Worm (Caenorhabditis elegans): ENCODE data around the gene F16H6.7.
"Not testable (repeated sequence)": the region's sequence is repeated elsewhere in the genome, so short reads cannot be mapped to it uniquely, and the experiment has no call there.

The F16H6.7 gene

ce11 chrV:18236714-18237288 lies 27.8 kb upstream of the F16H6.7 start, which contains the start of gene R10E8.3:
Gene R10E8.3 (minus strand): TSS chrV:18236764.
- TF ChIP-seq flt-1 (GFP tag; IDR thresholded peaks at IDR 0.05) (no peak), hmbx-1 (tag; optimal IDR thresholded peaks at IDR 0.05) (no peak), hnd-1 (tag; optimal IDR thresholded peaks at IDR 0.05) (no peak), aly-1 (tag; optimal IDR thresholded peaks at IDR 0.05) (no peak), hmg-4 (GFP tag; optimal IDR thresholded peaks at IDR 0.05) (no peak), pes-1 (GFP tag; IDR thresholded peaks at IDR 0.05) (no peak), tra-4 (tag; optimal IDR thresholded peaks at IDR 0.05) (no peak), ceh-36 (tag; optimal IDR thresholded peaks at IDR 0.05) (no peak), tbx-37 (GFP tag; conservative IDR thresholded peaks at IDR 0.05) (no peak), tbx-11 (GFP tag; IDR thresholded peaks at IDR 0.05) (no peak), scrt-1 (GFP tag; IDR thresholded peaks at IDR 0.05) (no peak), ceh-13 (GFP tag; optimal IDR thresholded peaks at IDR 0.05) (no peak), ets-7 (tag; optimal IDR thresholded peaks at IDR 0.05) (no peak), B0310.2 (tag; optimal IDR thresholded peaks at IDR 0.05) (no peak), sea-1 (GFP tag; conservative IDR thresholded peaks at IDR 0.05) (no peak), F13C5.2 (tag; optimal IDR thresholded peaks at IDR 0.05) (no peak), ama-1 (optimal IDR thresholded peaks at IDR 0.05) (no peak)

ce11 chrV:18235808-18236207 lies 26.8 kb upstream of the F16H6.7 start:
- no peak for TF ChIP-seq tra-4 (tag; optimal IDR thresholded peaks at IDR 0.05)
- TF ChIP-seq hmbx-1 (tag; optimal IDR thresholded peaks at IDR 0.05): no peak
- TF ChIP-seq hmg-4 (GFP tag; optimal IDR thresholded peaks at IDR 0.05): no peak
- TF ChIP-seq pes-1 (GFP tag; IDR thresholded peaks at IDR 0.05): no peak
- no peak for TF ChIP-seq ama-1 (optimal IDR thresholded peaks at IDR 0.05)
- no peak for TF ChIP-seq hnd-1 (tag; optimal IDR thresholded peaks at IDR 0.05)
- no peak for TF ChIP-seq aly-1 (tag; optimal IDR thresholded peaks at IDR 0.05)
- no peak for TF ChIP-seq F13C5.2 (tag; optimal IDR thresholded peaks at IDR 0.05)
- no peak for TF ChIP-seq tbx-37 (GFP tag; conservative IDR thresholded peaks at IDR 0.05)
- TF ChIP-seq ceh-36 (tag; optimal IDR thresholded peaks at IDR 0.05): no peak
- TF ChIP-seq flt-1 (GFP tag; IDR thresholded peaks at IDR 0.05): no peak
- no peak for TF ChIP-seq tbx-11 (GFP tag; IDR thresholded peaks at IDR 0.05)

DNA sequence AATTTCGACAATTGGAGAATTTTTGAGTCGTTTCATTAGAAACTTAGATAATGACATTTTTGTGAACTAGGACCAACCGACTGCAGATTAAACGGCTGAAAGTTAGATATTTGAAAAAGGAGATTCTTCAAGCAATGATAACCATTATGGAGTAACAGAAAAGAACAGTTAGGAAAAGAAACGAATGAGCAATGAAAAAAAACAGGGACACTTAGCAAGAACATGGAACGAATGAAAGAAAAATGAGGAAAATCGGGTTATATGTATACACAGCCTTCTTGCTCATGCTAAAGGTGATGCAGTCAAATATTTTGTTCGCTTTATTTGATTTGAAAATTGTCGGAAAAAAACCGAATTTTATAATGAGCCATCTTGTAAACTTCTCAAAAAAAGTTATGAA lies 15.4 kb upstream of the F16H6.7 start, which contains the start of gene F16H6.10:
Gene F16H6.10, minus strand, starts transcription at position 101 of the 400 bp plus-strand sequence.
- TF ChIP-seq ceh-36 (tag; optimal IDR thresholded peaks at IDR 0.05): no peak
- no peak for TF ChIP-seq tbx-11 (GFP tag; IDR thresholded peaks at IDR 0.05)
- no peak for TF ChIP-seq aly-1 (tag; optimal IDR thresholded peaks at IDR 0.05)
- TF ChIP-seq pes-1 (GFP tag; IDR thresholded peaks at IDR 0.05): no peak
- TF ChIP-seq ets-7 (tag; optimal IDR thresholded peaks at IDR 0.05): no peak
- TF ChIP-seq flt-1 (GFP tag; IDR thresholded peaks at IDR 0.05): no peak
- TF ChIP-seq hmbx-1 (tag; optimal IDR thresholded peaks at IDR 0.05): no peak
- TF ChIP-seq B0310.2 (tag; optimal IDR thresholded peaks at IDR 0.05): no peak
- no peak for TF ChIP-seq ceh-13 (GFP tag; optimal IDR thresholded peaks at IDR 0.05)
- no peak for TF ChIP-seq tbx-37 (GFP tag; conservative IDR thresholded peaks at IDR 0.05)
- no peak for TF ChIP-seq tra-4 (tag; optimal IDR thresholded peaks at IDR 0.05)
- TF ChIP-seq hnd-1 (tag; optimal IDR thresholded peaks at IDR 0.05): no peak
- no peak for TF ChIP-seq ama-1 (optimal IDR thresholded peaks at IDR 0.05)
- TF ChIP-seq F13C5.2 (tag; optimal IDR thresholded peaks at IDR 0.05): no peak
- no peak for TF ChIP-seq scrt-1 (GFP tag; IDR thresholded peaks at IDR 0.05)
- TF ChIP-seq sea-1 (GFP tag; conservative IDR thresholded peaks at IDR 0.05): no peak
- TF ChIP-seq hmg-4 (GFP tag; optimal IDR thresholded peaks at IDR 0.05): no peak

ce11 chrV:18216784-18217183 lies 7.8 kb upstream of the F16H6.7 start, which contains the start of gene F16H6.9:
Gene F16H6.9 (plus strand): TSS chrV:18217084.
- TF ChIP-seq ets-7, aly-1, hmbx-1 (tag; optimal IDR thresholded peaks at IDR 0.05): not testable (repeated sequence)

DNA sequence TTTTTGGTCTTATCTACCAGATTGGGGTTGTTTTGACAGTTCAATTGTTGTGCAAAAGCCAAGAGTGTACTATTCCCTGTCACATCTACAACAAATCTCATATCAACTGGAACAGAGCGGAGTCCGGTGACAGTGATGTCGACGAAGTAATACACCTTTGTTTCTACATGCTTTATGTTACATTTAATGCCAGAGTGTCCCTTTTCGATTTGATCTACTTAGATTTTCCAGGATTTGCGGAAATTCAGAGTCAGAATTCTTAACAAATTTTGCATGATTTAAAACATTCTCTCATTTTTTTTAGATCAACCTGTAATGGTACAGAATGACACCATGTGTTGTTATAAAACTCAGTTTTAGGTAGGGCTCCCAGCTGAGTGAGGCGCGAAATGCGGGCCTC lies 7.2 kb upstream of the F16H6.7 start, which contains the start of gene F16H6.8:
Gene F16H6.8, minus strand, starts transcription at position 101 of the 400 bp plus-strand sequence.
- not testable (repeated sequence) for TF ChIP-seq ceh-36 (tag; optimal IDR thresholded peaks at IDR 0.05); ets-7 (tag; optimal IDR thresholded peaks at IDR 0.05); sea-1 (GFP tag; conservative IDR thresholded peaks at IDR 0.05)

- no peak for TF ChIP-seq ets-7 (tag; optimal IDR thresholded peaks at IDR 0.05)
- no peak for TF ChIP-seq hnd-1 (tag; optimal IDR thresholded peaks at IDR 0.05)
- no peak for TF ChIP-seq ama-1 (optimal IDR thresholded peaks at IDR 0.05)
- TF ChIP-seq ceh-36 (tag; optimal IDR thresholded peaks at IDR 0.05): no peak
- TF ChIP-seq hmg-4 (GFP tag; optimal IDR thresholded peaks at IDR 0.05): no peak
- no peak for TF ChIP-seq ceh-13 (GFP tag; optimal IDR thresholded peaks at IDR 0.05)
- TF ChIP-seq pes-1 (GFP tag; IDR thresholded peaks at IDR 0.05): no peak
- TF ChIP-seq B0310.2 (tag; optimal IDR thresholded peaks at IDR 0.05): no peak
- no peak for TF ChIP-seq F13C5.2 (tag; optimal IDR thresholded peaks at IDR 0.05)
- TF ChIP-seq flt-1 (GFP tag; IDR thresholded peaks at IDR 0.05): no peak
- no peak for TF ChIP-seq sea-1 (GFP tag; conservative IDR thresholded peaks at IDR 0.05)
- no peak for TF ChIP-seq tbx-11 (GFP tag; IDR thresholded peaks at IDR 0.05)
- no peak for TF ChIP-seq tra-4 (tag; optimal IDR thresholded peaks at IDR 0.05)
- TF ChIP-seq hmbx-1 (tag; optimal IDR thresholded peaks at IDR 0.05): no peak
Observed at ce11 chrV:18212848-18213247, 3.9 kb upstream of the F16H6.7 start.

DNA sequence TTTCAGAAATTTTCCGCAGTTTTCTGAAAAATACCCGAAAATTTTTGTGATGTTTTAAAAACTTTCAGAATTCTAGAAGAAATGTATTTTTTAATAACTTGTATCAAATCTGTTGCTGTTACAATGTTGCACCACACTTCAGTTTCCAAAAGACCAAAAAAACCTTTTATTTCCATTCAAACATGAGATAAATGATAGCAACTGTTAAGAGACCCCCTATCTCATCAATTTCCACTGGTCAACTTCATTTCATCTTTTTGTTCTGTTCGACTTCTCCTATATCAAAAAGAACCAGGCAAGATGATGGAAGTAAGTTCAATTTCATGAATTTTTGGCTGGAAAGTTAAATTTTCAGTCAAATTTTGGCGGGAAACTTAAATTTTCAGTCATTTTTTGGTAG lies 10.6 kb downstream of the F16H6.7 start, which contains the start of gene F16H6.4:
Gene F16H6.4, plus strand, starts transcription at position 301 of the 400 bp plus-strand sequence.
- no peak for TF ChIP-seq scrt-1 (GFP tag; IDR thresholded peaks at IDR 0.05)
- no peak for TF ChIP-seq ets-7 (tag; optimal IDR thresholded peaks at IDR 0.05)
- TF ChIP-seq ceh-13 (GFP tag; optimal IDR thresholded peaks at IDR 0.05): no peak
- no peak for TF ChIP-seq pes-1 (GFP tag; IDR thresholded peaks at IDR 0.05)
- TF ChIP-seq B0310.2 (tag; optimal IDR thresholded peaks at IDR 0.05): no peak
- no peak for TF ChIP-seq tbx-11 (GFP tag; IDR thresholded peaks at IDR 0.05)
- TF ChIP-seq F13C5.2 (tag; optimal IDR thresholded peaks at IDR 0.05): no peak
- TF ChIP-seq flt-1 (GFP tag; IDR thresholded peaks at IDR 0.05): no peak
- no peak for TF ChIP-seq hmg-4 (GFP tag; optimal IDR thresholded peaks at IDR 0.05)
- no peak for TF ChIP-seq ceh-36 (tag; optimal IDR thresholded peaks at IDR 0.05)
- no peak for TF ChIP-seq tra-4 (tag; optimal IDR thresholded peaks at IDR 0.05)
- no peak for TF ChIP-seq sea-1 (GFP tag; conservative IDR thresholded peaks at IDR 0.05)
- TF ChIP-seq ama-1 (optimal IDR thresholded peaks at IDR 0.05): no peak
- no peak for TF ChIP-seq tbx-37 (GFP tag; conservative IDR thresholded peaks at IDR 0.05)
- TF ChIP-seq hmbx-1 (tag; optimal IDR thresholded peaks at IDR 0.05): no peak
- TF ChIP-seq aly-1 (tag; optimal IDR thresholded peaks at IDR 0.05): no peak
- TF ChIP-seq hnd-1 (tag; optimal IDR thresholded peaks at IDR 0.05): no peak
